Worm (Caenorhabditis elegans): Measurements from ENCODE around the gene T07D4.5.
A peak's percentile ranks its signal among the peaks of the same experiment; 100 is the strongest.

The T07D4.5 gene

ce11 chrII:8884262-8884949 is at the start of gene T07D4.5, which contains the start of gene ddx-19:
Gene T07D4.5 (minus strand): TSS chrII:8884332.
Gene ddx-19 (plus strand): TSS chrII:8884899.
- TF ChIP-seq sea-2 (GFP tag; optimal IDR thresholded peaks at IDR 0.05) (no peak), ceh-16 (tag; optimal IDR thresholded peaks at IDR 0.05) (no peak), ama-1 (optimal IDR thresholded peaks at IDR 0.05) (no peak), nhr-12 (tag; optimal IDR thresholded peaks at IDR 0.05) (no peak), aly-2 (tag; optimal IDR thresholded peaks at IDR 0.05) (no peak), nhr-77 (tag; optimal IDR thresholded peaks at IDR 0.05) (no peak), ceh-9 (tag; optimal IDR thresholded peaks at IDR 0.05) (no peak), elt-1 (tag; optimal IDR thresholded peaks at IDR 0.05) (no peak), egl-27 (tag; optimal IDR thresholded peaks at IDR 0.05) (no peak), egl-5 (tag; optimal IDR thresholded peaks at IDR 0.05) (no peak), mml-1 (tag; optimal IDR thresholded peaks at IDR 0.05) (no peak), elt-3 (tag; optimal IDR thresholded peaks at IDR 0.05) (no peak), daf-12 (tag; optimal IDR thresholded peaks at IDR 0.05) (no peak), nhr-43 (tag; optimal IDR thresholded peaks at IDR 0.05; ENCODE audit: poor library complexity, severe bottlenecking) (no peak), jun-1 (tag; optimal IDR thresholded peaks at IDR 0.05) (no peak), fkh-10 (GFP tag; optimal IDR thresholded peaks at IDR 0.05) (no peak), nhr-11 (tag; optimal IDR thresholded peaks at IDR 0.05) (no peak), nhr-23 (tag; optimal IDR thresholded peaks at IDR 0.05) (peak; percentile 8), pqm-1 (tag; optimal IDR thresholded peaks at IDR 0.05) (peak; percentile 7), ceh-82 (tag; optimal IDR thresholded peaks at IDR 0.05) (no peak), hmg-11 (tag; optimal IDR thresholded peaks at IDR 0.05) (no peak), fos-1 (tag; optimal IDR thresholded peaks at IDR 0.05) (no peak), ztf-4 (tag; optimal IDR thresholded peaks at IDR 0.05) (no peak), nhr-76 (tag; optimal IDR thresholded peaks at IDR 0.05) (no peak), R02D3.7 (tag; optimal IDR thresholded peaks at IDR 0.05) (no peak), skn-1 (tag; optimal IDR thresholded peaks at IDR 0.05) (no peak), lin-39 (tag; optimal IDR thresholded peaks at IDR 0.05) (no peak), fkh-2 (tag; optimal IDR thresholded peaks at IDR 0.05) (no peak), lin-15B (tag; optimal IDR thresholded peaks at IDR 0.05) (peak; percentile 42), snpc-4 (tag; optimal IDR thresholded peaks at IDR 0.05) (no peak), ceh-28 (tag; optimal IDR thresholded peaks at IDR 0.05) (no peak), zag-1 (tag; optimal IDR thresholded peaks at IDR 0.05) (no peak), tbx-2 (tag; optimal IDR thresholded peaks at IDR 0.05) (no peak), nfya-1 (tag; optimal IDR thresholded peaks at IDR 0.05; ENCODE audit: insufficient read depth) (no peak), ZK546.5 (tag; optimal IDR thresholded peaks at IDR 0.05) (no peak), elt-2 (tag; optimal IDR thresholded peaks at IDR 0.05) (peak; percentile 29), nhr-67 (tag; optimal IDR thresholded peaks at IDR 0.05) (no peak), ztf-11 (tag; optimal IDR thresholded peaks at IDR 0.05) (no peak), nhr-25 (tag; optimal IDR thresholded peaks at IDR 0.05) (no peak), pha-4 (tag; optimal IDR thresholded peaks at IDR 0.05) (peak; percentile 78), mdl-1 (tag; optimal IDR thresholded peaks at IDR 0.05) (no peak), lsy-12 (tag; optimal IDR thresholded peaks at IDR 0.05) (no peak), eor-1 (tag; optimal IDR thresholded peaks at IDR 0.05) (no peak)

- TF ChIP-seq ceh-16 (tag; optimal IDR thresholded peaks at IDR 0.05), result no peak
- TF ChIP-seq ztf-11 (tag; optimal IDR thresholded peaks at IDR 0.05), result no peak
- no peak for TF ChIP-seq tbx-2 (tag; optimal IDR thresholded peaks at IDR 0.05)
- TF ChIP-seq nhr-77 (tag; optimal IDR thresholded peaks at IDR 0.05), result no peak
- TF ChIP-seq R02D3.7 (tag; optimal IDR thresholded peaks at IDR 0.05), result no peak
- TF ChIP-seq unc-62 (GFP tag; optimal IDR thresholded peaks at IDR 0.05), result no peak
- TF ChIP-seq aly-2 (tag; optimal IDR thresholded peaks at IDR 0.05), result no peak
- no peak for TF ChIP-seq lsy-12 (tag; optimal IDR thresholded peaks at IDR 0.05)
- no peak for TF ChIP-seq pqm-1 (tag; optimal IDR thresholded peaks at IDR 0.05)
- no peak for TF ChIP-seq nhr-76 (tag; optimal IDR thresholded peaks at IDR 0.05)
- TF ChIP-seq nhr-43 (tag; optimal IDR thresholded peaks at IDR 0.05; ENCODE audit: poor library complexity, severe bottlenecking), result no peak
- TF ChIP-seq lin-15B (tag; optimal IDR thresholded peaks at IDR 0.05), result no peak
- no peak for TF ChIP-seq ZK546.5 (tag; optimal IDR thresholded peaks at IDR 0.05)
- TF ChIP-seq snpc-4 (tag; optimal IDR thresholded peaks at IDR 0.05), result no peak
- no peak for TF ChIP-seq ceh-28 (tag; optimal IDR thresholded peaks at IDR 0.05)
- TF ChIP-seq pha-4 (tag; optimal IDR thresholded peaks at IDR 0.05), result no peak
- TF ChIP-seq fkh-2 (tag; optimal IDR thresholded peaks at IDR 0.05), result no peak
- no peak for TF ChIP-seq sea-2 (GFP tag; optimal IDR thresholded peaks at IDR 0.05)
- TF ChIP-seq nhr-11 (tag; optimal IDR thresholded peaks at IDR 0.05), result no peak
- TF ChIP-seq fos-1 (tag; optimal IDR thresholded peaks at IDR 0.05), result no peak
Observed at ce11 chrII:8932392-8932791, 48.3 kb upstream of the T07D4.5 start.

Measured in whole organism, L3 larva.